Fruit fly (Drosophila melanogaster) whole organism, embryonic: Measurements from ENCODE around the gene Cyp4d1.
A peak's percentile ranks its signal among the peaks of the same experiment; 100 is the strongest.

Experiments used
- Ada2b ChIP-seq: fragments of 200-800 bp; sonication (Bioruptor generic); IDR thresholded peaks from 2 replicates; pipeline ENCODE4 v1.3.6; 2022; ENCODE audit warnings: missing biosample characterization, missing genetic modification characterization
- Antp ChIP-seq: fragments of 200-800 bp; sonication (Bioruptor generic); optimal IDR thresholded peaks from 3 replicates; lab custom pipeline; 2016; ENCODE audit warnings: missing biosample characterization, missing genetic modification characterization
- BtbVII ChIP-seq: fragments of 200-800 bp; sonication (Bioruptor generic); optimal IDR thresholded peaks from 3 replicates; lab custom pipeline; 2017; ENCODE audit warnings: missing biosample characterization, mild to moderate bottlenecking, missing genetic modification characterization
- CG10209 ChIP-seq: fragments of 200-800 bp; sonication (Bioruptor generic); optimal IDR thresholded peaks from 3 replicates; lab custom pipeline; 2017; ENCODE audit warnings: missing biosample characterization, mild to moderate bottlenecking, missing genetic modification characterization, missing genetic modification reagents
- CG1024 ChIP-seq: fragments of 200-800 bp; sonication (Bioruptor generic); IDR thresholded peaks from 2 replicates; pipeline ENCODE4 v1.3.6; 2022; ENCODE audit warnings: missing biosample characterization, missing genetic modification characterization
- CG10462 ChIP-seq: fragments of 200-800 bp; sonication (Bioruptor generic); optimal IDR thresholded peaks from 2 replicates; lab custom pipeline; 2016; ENCODE audit warnings: missing biosample characterization, missing genetic modification characterization
- CG11723 ChIP-seq: fragments of 200-800 bp; sonication (Bioruptor generic); optimal IDR thresholded peaks from 2 replicates; lab custom pipeline; 2017; ENCODE audit warnings: missing biosample characterization, mild to moderate bottlenecking, missing genetic modification characterization
- CG12769 ChIP-seq: fragments of 200-800 bp; sonication (Bioruptor generic); optimal IDR thresholded peaks from 2 replicates; lab custom pipeline; 2019; ENCODE audit warnings: missing biosample characterization, mild to moderate bottlenecking, missing genetic modification characterization, moderate library complexity
- CG13424 ChIP-seq: fragments of 200-800 bp; sonication (Bioruptor generic); optimal IDR thresholded peaks from 2 replicates; lab custom pipeline; 2019; ENCODE audit warnings: missing biosample characterization, mild to moderate bottlenecking, missing genetic modification characterization, moderate library complexity
- CG14710 ChIP-seq: fragments of 200-800 bp; sonication (Bioruptor generic); optimal IDR thresholded peaks from 3 replicates; lab custom pipeline; 2019; ENCODE audit warnings: missing biosample characterization, mild to moderate bottlenecking, missing genetic modification characterization, moderate library complexity
- CG15073 ChIP-seq: fragments of 200-800 bp; sonication (Bioruptor generic); optimal IDR thresholded peaks from 2 replicates; lab custom pipeline; 2016; ENCODE audit warnings: missing biosample characterization, missing genetic modification characterization
- CG15514 ChIP-seq: fragments of 200-800 bp; sonication (Bioruptor generic); optimal IDR thresholded peaks from 3 replicates; lab custom pipeline; 2017; ENCODE audit warnings: missing biosample characterization, missing genetic modification characterization, mild to moderate bottlenecking, moderate library complexity, missing genetic modification reagents
- CG1603 ChIP-seq: fragments of 200-800 bp; sonication (Bioruptor generic); optimal IDR thresholded peaks from 2 replicates; lab custom pipeline; 2019; ENCODE audit warnings: missing biosample characterization, mild to moderate bottlenecking, missing genetic modification characterization, moderate library complexity
- CG16813 ChIP-seq: fragments of 200-800 bp; sonication (Bioruptor generic); IDR thresholded peaks from 3 replicates; pipeline ENCODE4 v1.3.6; 2022; ENCODE audit warnings: missing biosample characterization, missing genetic modification characterization; ENCODE audit not compliant: partially characterized antibody
- CG16863 ChIP-seq: fragments of 200-800 bp; sonication (Bioruptor generic); optimal IDR thresholded peaks from 3 replicates; lab custom pipeline; 2016; ENCODE audit warnings: missing biosample characterization, missing genetic modification characterization
- CG17359 ChIP-seq: fragments of 200-800 bp; sonication (Bioruptor generic); optimal IDR thresholded peaks from 3 replicates; lab custom pipeline; 2018; ENCODE audit warnings: missing biosample characterization, mild to moderate bottlenecking, missing genetic modification characterization, moderate library complexity
- CG17912 ChIP-seq: fragments of 200-800 bp; sonication (Bioruptor generic); optimal IDR thresholded peaks from 2 replicates; lab custom pipeline; 2018; ENCODE audit warnings: missing biosample characterization, mild to moderate bottlenecking, missing genetic modification characterization
- CG18599 ChIP-seq: fragments of 200-800 bp; sonication (Bioruptor generic); optimal IDR thresholded peaks from 3 replicates; lab custom pipeline; 2017; ENCODE audit warnings: missing biosample characterization, missing genetic modification characterization, mild to moderate bottlenecking, moderate library complexity, missing genetic modification reagents
- CG30403 ChIP-seq: fragments of 200-800 bp; sonication (Bioruptor generic); optimal IDR thresholded peaks from 3 replicates; lab custom pipeline; 2016; ENCODE audit warnings: missing biosample characterization, missing genetic modification characterization
- CG3163 ChIP-seq: fragments of 200-800 bp; sonication (Bioruptor generic); optimal IDR thresholded peaks from 3 replicates; lab custom pipeline; 2016; ENCODE audit warnings: missing biosample characterization, missing genetic modification characterization
- CG32532 ChIP-seq: fragments of 200-800 bp; sonication (Bioruptor generic); IDR thresholded peaks from 2 replicates; pipeline ENCODE4 v1.3.6; 2022; ENCODE audit warnings: missing biosample characterization, missing genetic modification characterization
- CG3726 ChIP-seq: fragments of 200-800 bp; sonication (Bioruptor generic); IDR thresholded peaks from 3 replicates; pipeline ENCODE4, ENCODE4 v1.3.6; 2022; ENCODE audit warnings: missing biosample characterization, missing genetic modification characterization
- CG6689 ChIP-seq: fragments of 200-800 bp; sonication (Bioruptor generic); IDR thresholded peaks from 2 replicates; pipeline ENCODE4 v1.3.6; 2022; ENCODE audit warnings: missing biosample characterization, missing genetic modification characterization
- CG7556 ChIP-seq: fragments of 200-800 bp; sonication (Bioruptor generic); optimal IDR thresholded peaks from 2 replicates; lab custom pipeline; 2017; ENCODE audit warnings: missing biosample characterization, mild to moderate bottlenecking, missing genetic modification characterization
- CG7839 ChIP-seq: fragments of 200-800 bp; sonication (Bioruptor generic); optimal IDR thresholded peaks from 3 replicates; lab custom pipeline; 2018; ENCODE audit warnings: missing biosample characterization, mild to moderate bottlenecking, missing genetic modification characterization, moderate library complexity
- Deaf1 ChIP-seq: fragments of 200-800 bp; optimal IDR thresholded peaks from 3 replicates; lab custom pipeline; 2019; ENCODE audit warnings: missing biosample characterization, mild to moderate bottlenecking, missing genetic modification characterization, moderate library complexity
- Doc2 ChIP-seq: fragments of 200-800 bp; sonication (Bioruptor generic); IDR thresholded peaks from 2 replicates; pipeline ENCODE4 v1.3.6; 2022; ENCODE audit warnings: missing biosample characterization, missing genetic modification characterization
- H15 ChIP-seq: fragments of 200-800 bp; sonication (Bioruptor generic); IDR thresholded peaks from 3 replicates; pipeline ENCODE4 v1.3.6; 2022; ENCODE audit warnings: missing biosample characterization, missing genetic modification characterization
- H2.0 ChIP-seq: fragments of 200-800 bp; sonication (Bioruptor generic); IDR thresholded peaks from 2 replicates; pipeline ENCODE4 v1.3.6; 2022; ENCODE audit warnings: missing biosample characterization, missing genetic modification characterization
- Hr51 ChIP-seq, 2 experiments: fragments of 200-800 bp; sonication (Bioruptor generic); optimal IDR thresholded peaks; 2 replicates in 1 of 2; 3 replicates in 1 of 2; lab custom pipeline; 2016 to 2018; ENCODE audit warnings: missing biosample characterization in 2 of 2, missing genetic modification characterization in 2 of 2, mild to moderate bottlenecking in 1 of 2, moderate library complexity in 1 of 2
- Jarid2 ChIP-seq: fragments of 200-800 bp; sonication (Bioruptor generic); optimal IDR thresholded peaks from 3 replicates; lab custom pipeline; 2017; ENCODE audit warnings: mild to moderate bottlenecking, missing biosample characterization, missing genetic modification reagents, missing genetic modification characterization
- MTF-1 ChIP-seq: fragments of 200-800 bp; sonication (Bioruptor generic); optimal IDR thresholded peaks from 2 replicates; lab custom pipeline; 2018; ENCODE audit warnings: missing biosample characterization, mild to moderate bottlenecking, missing genetic modification characterization, borderline replicate concordance
- Max ChIP-seq: fragments of 200-800 bp; sonication (Bioruptor generic); optimal IDR thresholded peaks from 2 replicates; lab custom pipeline; 2016; ENCODE audit warnings: missing biosample characterization, mild to moderate bottlenecking, missing genetic modification characterization
- Nf-YC ChIP-seq: fragments of 200-800 bp; optimal IDR thresholded peaks from 3 replicates; lab custom pipeline; 2019; ENCODE audit warnings: missing biosample characterization, mild to moderate bottlenecking, missing genetic modification characterization, moderate library complexity
- Optix ChIP-seq: fragments of 200-800 bp; sonication (Bioruptor generic); IDR thresholded peaks from 3 replicates; pipeline ENCODE4 v1.3.6; 2022; ENCODE audit warnings: missing biosample characterization, missing genetic modification characterization
- dan ChIP-seq: fragments of 200-800 bp; sonication (Bioruptor generic); IDR thresholded peaks from 2 replicates; pipeline ENCODE4 v1.3.6; 2022; ENCODE audit warnings: missing biosample characterization, missing genetic modification characterization
- dati ChIP-seq: fragments of 200-800 bp; sonication (Bioruptor generic); IDR thresholded peaks from 2 replicates; pipeline ENCODE4 v1.3.6; 2022; ENCODE audit warnings: missing biosample characterization, missing genetic modification characterization
- disco-r ChIP-seq: fragments of 200-800 bp; sonication (Bioruptor generic); optimal IDR thresholded peaks from 2 replicates; lab custom pipeline; 2016; ENCODE audit warnings: missing biosample characterization, missing genetic modification characterization
- dysf ChIP-seq: fragments of 200-800 bp; sonication (Bioruptor generic); IDR thresholded peaks from 3 replicates; pipeline ENCODE4 v1.3.6; 2022; ENCODE audit warnings: missing biosample characterization, missing genetic modification characterization
- eve ChIP-seq, 2 experiments: fragments of >200 bp; optimal IDR thresholded peaks; 2 replicates each; lab custom pipeline; 2017; ENCODE audit warnings: missing biosample characterization in 2 of 2, missing genetic modification characterization in 2 of 2
- ind ChIP-seq: fragments of 200-800 bp; sonication (Bioruptor generic); optimal IDR thresholded peaks from 3 replicates; lab custom pipeline; 2016; ENCODE audit warnings: missing biosample characterization, missing genetic modification characterization
- peb ChIP-seq: fragments of 200-800 bp; sonication (Bioruptor generic); IDR thresholded peaks from 2 replicates; pipeline ENCODE4 v1.3.6; 2022; ENCODE audit warnings: missing biosample characterization, missing genetic modification characterization
- ranshi ChIP-seq: fragments of 200-800 bp; sonication (Bioruptor generic); IDR thresholded peaks from 2 replicates; pipeline ENCODE4 v1.3.6; 2022; ENCODE audit warnings: missing biosample characterization, missing genetic modification characterization
- seq ChIP-seq: fragments of 200-800 bp; sonication (Bioruptor generic); IDR thresholded peaks from 2 replicates; pipeline ENCODE4 v1.3.6; 2022; ENCODE audit warnings: missing biosample characterization, missing genetic modification characterization
- sisA ChIP-seq: fragments of 200-800 bp; sonication (Bioruptor generic); IDR thresholded peaks from 2 replicates; pipeline ENCODE4 v1.3.6; 2022; ENCODE audit warnings: missing biosample characterization, missing genetic modification characterization
- tup ChIP-seq: fragments of 200-800 bp; sonication (Bioruptor generic); optimal IDR thresholded peaks from 2 replicates; lab custom pipeline; 2016; ENCODE audit warnings: missing biosample characterization, mild to moderate bottlenecking, missing genetic modification characterization, moderate library complexity
- twi ChIP-seq: fragments of 200-800 bp; optimal IDR thresholded peaks from 2 replicates; lab custom pipeline; 2019; ENCODE audit warnings: missing biosample characterization, mild to moderate bottlenecking, missing genetic modification characterization, moderate library complexity
- tx ChIP-seq: fragments of 200-800 bp; sonication (Bioruptor generic); optimal IDR thresholded peaks from 2 replicates; lab custom pipeline; 2016; ENCODE audit warnings: missing biosample characterization, missing genetic modification characterization
- usp ChIP-seq: fragments of >200 bp; optimal IDR thresholded peaks from 2 replicates; lab custom pipeline; 2017; ENCODE audit warnings: missing biosample characterization, missing genetic modification characterization
- wdn ChIP-seq: fragments of 200-800 bp; sonication (Bioruptor generic); IDR thresholded peaks from 2 replicates; pipeline ENCODE4 v1.3.6; 2022; ENCODE audit warnings: missing biosample characterization, missing genetic modification characterization

Gene Cyp4d1

dm6 chrX:2134226-2134880, 27.6 kb downstream of the Cyp4d1 start (continued):
- TF ChIP-seq CG15514 (GFP tag; lab: Kevin White, UChicago) (peak; percentile 55), H2.0 (GFP tag; lab: Robert Waterston, UW) (peak; percentile 66), CG1024 (GFP tag; lab: Robert Waterston, UW) (peak; percentile 63), Deaf1 (tag; lab: Kevin White, UChicago) (peak; percentile 4), H15 (GFP tag; lab: Robert Waterston, UW) (peak; percentile 61), Max (GFP tag; lab: Kevin White, UChicago) (peak; percentile 36), eve (GFP tag; optimal IDR thresholded peaks at IDR 0.05; lab: Kevin White, UChicago) (no peak), CG18599 (GFP tag; lab: Kevin White, UChicago) (peak; percentile 84), usp (no peak), CG16863 (GFP tag; lab: Kevin White, UChicago) (peak; percentile 59), CG10209 (peak; percentile 58), twi (peak; percentile 7), wdn (GFP tag; lab: Robert Waterston, UW) (0 out of 2 replicates have a peak, but pooled peaks have one; percentile 20), Hr51 (GFP tag; optimal IDR thresholded peaks at IDR 0.05; lab: Kevin White, UChicago) (peak; percentile 44 to 65), ranshi (peak; percentile 72), CG1603 (tag; lab: Kevin White, UChicago) (peak; percentile 86), CG3163 (GFP tag; lab: Kevin White, UChicago) (peak; percentile 9), CG17912 (GFP tag; lab: Kevin White, UChicago) (no peak), CG13424 (tag; lab: Kevin White, UChicago) (peak; percentile 76), CG17359 (peak; percentile 79), CG7556 (GFP tag; lab: Kevin White, UChicago) (peak; percentile 62), Jarid2 (no peak), disco-r (GFP tag; lab: Kevin White, UChicago) (no peak), peb (GFP tag; lab: Robert Waterston, UW) (peak; percentile 48), CG15073 (peak; percentile 51), sisA (GFP tag; lab: Robert Waterston, UW) (peak; percentile 67), Optix (peak; percentile 62; the same call in 2 of the 3 replicates), Doc2 (GFP tag; lab: Robert Waterston, UW) (no peak), dysf (GFP tag; lab: Robert Waterston, UW) (peak; percentile 71), CG6689 (peak; percentile 65), tup (GFP tag; lab: Kevin White, UChicago) (no peak), tx (GFP tag; lab: Kevin White, UChicago) (peak; percentile 42), CG11723 (GFP tag; lab: Kevin White, UChicago) (peak; percentile 42), CG7839 (tag; lab: Kevin White, UChicago) (peak; percentile 78), BtbVII (peak; percentile 26), CG16813 (GFP tag; lab: Robert Waterston, UW) (no peak), ind (GFP tag; lab: Kevin White, UChicago) (peak; percentile 69), Antp (GFP tag; lab: Kevin White, UChicago) (peak; percentile 50), CG3726 (GFP tag; lab: Robert Waterston, UW) (no peak), dati (GFP tag; lab: Robert Waterston, UW) (no peak), Nf-YC (no peak), dan (0 out of 2 replicates have a peak, but pooled peaks have one; percentile 28), CG14710 (tag; lab: Kevin White, UChicago) (peak; percentile 67), CG32532 (GFP tag; lab: Robert Waterston, UW) (peak; percentile 70), CG10462 (GFP tag; lab: Kevin White, UChicago) (peak; percentile 32), CG12769 (tag; lab: Kevin White, UChicago) (peak; percentile 75), CG30403 (GFP tag; lab: Kevin White, UChicago) (peak; percentile 69), MTF-1 (GFP tag; lab: Kevin White, UChicago) (peak; percentile 34), Ada2b (GFP tag; lab: Robert Waterston, UW) (peak; percentile 43; the same call in 1 of the 2 replicates), seq (GFP tag; lab: Robert Waterston, UW) (peak; percentile 32; the same call in 1 of the 2 replicates)
